Worm (Caenorhabditis elegans): ENCODE results near the gene dgk-2.

Gene dgk-2

ce11 chrX:4498478-4498877 is 5.7 kb downstream of the dgk-2 start:
- no peak for TF ChIP-seq nhr-23 (tag; optimal IDR thresholded peaks at IDR 0.05)
- TF ChIP-seq unc-55 (GFP tag; optimal IDR thresholded peaks at IDR 0.05) = no peak
- TF ChIP-seq lin-39 (tag; optimal IDR thresholded peaks at IDR 0.05) = no peak
- TF ChIP-seq sem-4 (tag; optimal IDR thresholded peaks at IDR 0.05) = no peak
- no peak for TF ChIP-seq crh-2 (tag; optimal IDR thresholded peaks at IDR 0.05)
- no peak for TF ChIP-seq nhr-25 (tag; optimal IDR thresholded peaks at IDR 0.05)
- no peak for TF ChIP-seq snpc-4 (tag; optimal IDR thresholded peaks at IDR 0.05)
- TF ChIP-seq mdl-1 (tag; optimal IDR thresholded peaks at IDR 0.05) = no peak
- TF ChIP-seq nhr-129 (tag; optimal IDR thresholded peaks at IDR 0.05) = no peak
- no peak for TF ChIP-seq lin-13 (GFP tag; optimal IDR thresholded peaks at IDR 0.05)
- TF ChIP-seq mab-5 (tag; optimal IDR thresholded peaks at IDR 0.05) = no peak
- no peak for TF ChIP-seq elt-1 (tag; optimal IDR thresholded peaks at IDR 0.05)
- TF ChIP-seq lsy-2 (tag; optimal IDR thresholded peaks at IDR 0.05) = no peak
- no peak for TF ChIP-seq zag-1 (tag; optimal IDR thresholded peaks at IDR 0.05)

- TF ChIP-seq lsy-2 (tag; optimal IDR thresholded peaks at IDR 0.05) (no peak), ceh-82 (tag; optimal IDR thresholded peaks at IDR 0.05) (no peak), nhr-129 (tag; optimal IDR thresholded peaks at IDR 0.05) (no peak), F13H6.1 (tag; optimal IDR thresholded peaks at IDR 0.05) (peak; percentile 27), nhr-77 (tag; optimal IDR thresholded peaks at IDR 0.05) (no peak), sma-9 (GFP tag; optimal IDR thresholded peaks at IDR 0.05) (peak; percentile 10), sma-9 (tag; optimal IDR thresholded peaks at IDR 0.05) (no peak), mbf-1 (tag; optimal IDR thresholded peaks at IDR 0.05) (no peak), crh-2 (tag; optimal IDR thresholded peaks at IDR 0.05) (peak; percentile 41), unc-62 (GFP tag; optimal IDR thresholded peaks at IDR 0.05) (no peak), nhr-25 (tag; optimal IDR thresholded peaks at IDR 0.05) (peak; percentile 18), fos-1 (tag; optimal IDR thresholded peaks at IDR 0.05) (peak; percentile 68), ama-1 (optimal IDR thresholded peaks at IDR 0.05) (no peak), ztf-4 (tag; optimal IDR thresholded peaks at IDR 0.05) (no peak)
These were observed 6.1 kb downstream of the dgk-2 start for ce11 chrX:4498078-4498477.

ce11 chrX:4495814-4496567 is 8.2 kb downstream of the dgk-2 start:
- TF ChIP-seq gmeb-1 (tag; optimal IDR thresholded peaks at IDR 0.05) (no peak), nhr-129 (tag; optimal IDR thresholded peaks at IDR 0.05) (no peak), ama-1 (optimal IDR thresholded peaks at IDR 0.05) (no peak)

ce11 chrX:4493439-4494006 is 10.7 kb downstream of the dgk-2 start:
- TF ChIP-seq lsy-2 (tag; optimal IDR thresholded peaks at IDR 0.05) (no peak), blmp-1 (tag; optimal IDR thresholded peaks at IDR 0.05; ENCODE audit: insufficient read depth) (no peak), aly-2 (tag; optimal IDR thresholded peaks at IDR 0.05) (no peak), sem-4 (tag; optimal IDR thresholded peaks at IDR 0.05) (no peak)

- TF ChIP-seq nhr-10 (tag; optimal IDR thresholded peaks at IDR 0.05) (no peak), blmp-1 (tag; optimal IDR thresholded peaks at IDR 0.05; ENCODE audit: insufficient read depth) (no peak), lin-39 (tag; optimal IDR thresholded peaks at IDR 0.05) (no peak), ZK546.5 (tag; optimal IDR thresholded peaks at IDR 0.05) (no peak)
These were observed 12.0 kb downstream of the dgk-2 start, which contains the start of gene F46H6.5 for ce11 chrX:4492199-4492598. Gene F46H6.5 (minus strand): TSS chrX:4492208.

- no peak for TF ChIP-seq ama-1 (optimal IDR thresholded peaks at IDR 0.05)
- TF ChIP-seq nhr-129 (tag; optimal IDR thresholded peaks at IDR 0.05) = peak; percentile 65
- no peak for TF ChIP-seq R02D3.7 (tag; optimal IDR thresholded peaks at IDR 0.05)
- no peak for TF ChIP-seq sem-4 (tag; optimal IDR thresholded peaks at IDR 0.05)
- TF ChIP-seq nhr-6 (tag; optimal IDR thresholded peaks at IDR 0.05) = no peak
- TF ChIP-seq dmd-4 (tag; optimal IDR thresholded peaks at IDR 0.05) = no peak
- TF ChIP-seq ceh-82 (tag; optimal IDR thresholded peaks at IDR 0.05) = no peak
- peak; percentile 47 for TF ChIP-seq C34F6.9 (tag; optimal IDR thresholded peaks at IDR 0.05)
- TF ChIP-seq nhr-25 (tag; optimal IDR thresholded peaks at IDR 0.05) = no peak
These were observed 13.8 kb downstream of the dgk-2 start for ce11 chrX:4490400-4490799.
